Worm (Caenorhabditis elegans) whole organism, L4 larva: Measurements from ENCODE around the gene Y53C12A.8.

Experiments used
- F26F4.8 ChIP-seq: fragments of 200-800 bp; sonication (Bioruptor generic); conservative IDR thresholded peaks from 2 replicates; pipeline ENCODE4 v1.3.6; 2022; ENCODE audit warnings: missing genetic modification characterization, missing compliant biosample characterization
- F44E2.7 ChIP-seq: fragments of 200-800 bp; sonication (Bioruptor generic); IDR thresholded peaks from 2 replicates; pipeline ENCODE4 v2.1.2; 2022; ENCODE audit warnings: missing genetic modification characterization, missing compliant biosample characterization
- F49E8.2 ChIP-seq: sonication (generic microtip); optimal IDR thresholded peaks from 2 replicates; lab custom pipeline; 2016; ENCODE audit warnings: missing compliant biosample characterization, mild to moderate bottlenecking, missing genetic modification characterization, borderline replicate concordance
- T20F7.1 ChIP-seq: fragments of 200-800 bp; sonication (Bioruptor generic); optimal IDR thresholded peaks from 2 replicates; lab custom pipeline; 2018; ENCODE audit warnings: mild to moderate bottlenecking, missing genetic modification characterization, missing compliant biosample characterization
- Y105C5A.15 ChIP-seq: fragments of 200-800 bp; sonication (Bioruptor generic); IDR thresholded peaks from 2 replicates; pipeline ENCODE4 v1.3.6; 2022; ENCODE audit warnings: missing genetic modification characterization, missing compliant biosample characterization
- Y48G9A.11 ChIP-seq: fragments of 200-800 bp; sonication (Bioruptor generic); IDR thresholded peaks from 2 replicates; pipeline ENCODE4 v1.3.6; 2022; ENCODE audit warnings: missing genetic modification reagents, missing genetic modification characterization, missing compliant biosample characterization
- Y5F2A.4 ChIP-seq: fragments of 200-800 bp; sonication (Bioruptor generic); optimal IDR thresholded peaks from 2 replicates; lab custom pipeline; 2018; ENCODE audit warnings: mild to moderate bottlenecking, missing genetic modification characterization, missing compliant biosample characterization
- ZK337.2 ChIP-seq: fragments of 200-800 bp; sonication (Bioruptor generic); IDR thresholded peaks from 2 replicates; pipeline ENCODE4 v1.3.6; 2022; ENCODE audit warnings: missing genetic modification reagents, missing genetic modification characterization, missing compliant biosample characterization
- ama-1 ChIP-seq: fragments of 150-350 bp; optimal IDR thresholded peaks from 2 replicates; lab custom pipeline; 2014; ENCODE audit warnings: inconsistent platforms, mixed read lengths
- arid-1 ChIP-seq: fragments of 200-800 bp; sonication (Bioruptor generic); conservative IDR thresholded peaks from 2 replicates; pipeline ENCODE4 v1.3.6; 2022; ENCODE audit warnings: missing genetic modification reagents, missing genetic modification characterization, missing compliant biosample characterization
- attf-4 ChIP-seq: sonication (generic microtip); optimal IDR thresholded peaks from 3 replicates; lab custom pipeline; 2017; ENCODE audit warnings: missing biosample characterization, missing genetic modification characterization
- ceh-32 ChIP-seq: sonication (generic microtip); optimal IDR thresholded peaks from 2 replicates; lab custom pipeline; 2016; ENCODE audit warnings: mild to moderate bottlenecking, missing genetic modification characterization, missing compliant biosample characterization; ENCODE audit not compliant: poor library complexity
- ceh-62 ChIP-seq: sonication (generic microtip); optimal IDR thresholded peaks from 2 replicates; lab custom pipeline; 2017; ENCODE audit warnings: missing biosample characterization, missing genetic modification characterization
- ceh-82 ChIP-seq: sonication (generic microtip); optimal IDR thresholded peaks from 2 replicates; lab custom pipeline; 2017; ENCODE audit warnings: missing biosample characterization, missing genetic modification characterization
- ces-1 ChIP-seq: fragments of 150-350 bp; sonication (generic microtip); optimal IDR thresholded peaks from 4 replicates; lab custom pipeline; 2014; ENCODE audit warnings: missing biosample characterization, missing genetic modification reagents, missing genetic modification characterization
- cey-2 ChIP-seq: sonication (generic microtip); optimal IDR thresholded peaks from 3 replicates; lab custom pipeline; 2017; ENCODE audit warnings: missing genetic modification characterization, mild to moderate bottlenecking, missing compliant biosample characterization, antibody characterized with exemption, borderline replicate concordance; ENCODE audit not compliant: insufficient read depth
- daf-8 ChIP-seq: fragments of 200-800 bp; sonication (Bioruptor generic); IDR thresholded peaks from 2 replicates; pipeline ENCODE4 v1.3.6; 2022; ENCODE audit warnings: missing genetic modification characterization, missing compliant biosample characterization
- dmd-9 ChIP-seq: fragments of 200-800 bp; sonication (Bioruptor generic); IDR thresholded peaks from 2 replicates; pipeline ENCODE4 v1.3.6; 2022; ENCODE audit warnings: missing genetic modification reagents, missing genetic modification characterization, missing compliant biosample characterization
- duxl-1 ChIP-seq: sonication (generic microtip); optimal IDR thresholded peaks from 2 replicates; lab custom pipeline; 2016; ENCODE audit warnings: mild to moderate bottlenecking, missing genetic modification characterization, moderate library complexity, missing compliant biosample characterization; ENCODE audit not compliant: poor library complexity
- dve-1 ChIP-seq: sonication (generic microtip); optimal IDR thresholded peaks from 2 replicates; lab custom pipeline; 2017; ENCODE audit warnings: antibody characterized with exemption, mild to moderate bottlenecking, missing genetic modification characterization, missing compliant biosample characterization; ENCODE audit not compliant: insufficient read depth
- fkh-10 ChIP-seq: fragments of 150-350 bp; optimal IDR thresholded peaks from 2 replicates; lab custom pipeline; 2014; ENCODE audit warnings: missing biosample characterization, missing genetic modification reagents, missing genetic modification characterization
- fos-1 ChIP-seq: fragments of 150-350 bp; optimal IDR thresholded peaks from 2 replicates; lab custom pipeline; 2014; ENCODE audit warnings: missing biosample characterization, missing genetic modification characterization
- hif-1 ChIP-seq, 2 experiments: sonication (generic microtip); optimal IDR thresholded peaks; 2 replicates each; lab custom pipeline; 2016 to 2017; ENCODE audit warnings: missing compliant biosample characterization in 2 of 2, missing genetic modification characterization in 2 of 2, missing genetic modification reagents in 2 of 2, missing genotype in 2 of 2, mild to moderate bottlenecking in 1 of 2
- hlh-11 ChIP-seq: fragments of 200-800 bp; sonication (Bioruptor generic); optimal IDR thresholded peaks from 2 replicates; lab custom pipeline; 2018; ENCODE audit warnings: mild to moderate bottlenecking, missing genetic modification characterization, missing compliant biosample characterization
- hmg-1.1 ChIP-seq: fragments of 200-800 bp; sonication (Bioruptor generic); IDR thresholded peaks from 2 replicates; pipeline ENCODE4 v1.3.6; 2022; ENCODE audit warnings: missing genetic modification reagents, missing genetic modification characterization, missing compliant biosample characterization
- jun-1 ChIP-seq: fragments of 150-350 bp; optimal IDR thresholded peaks from 2 replicates; lab custom pipeline; 2014; ENCODE audit warnings: missing biosample characterization, missing genetic modification reagents, missing genetic modification characterization
- lim-7 ChIP-seq: fragments of 200-800 bp; sonication (Bioruptor generic); IDR thresholded peaks from 2 replicates; pipeline ENCODE4 v1.3.6; 2022; ENCODE audit warnings: missing genetic modification characterization, missing compliant biosample characterization
- lin-15B ChIP-seq: fragments of 150-350 bp; sonication (generic microtip); optimal IDR thresholded peaks from 3 replicates; lab custom pipeline; 2014; ENCODE audit warnings: missing biosample characterization, missing genetic modification characterization
- lin-29 ChIP-seq: fragments of 200-800 bp; sonication (Bioruptor generic); IDR thresholded peaks from 2 replicates; pipeline ENCODE4 v1.3.6; 2022; ENCODE audit warnings: missing genetic modification reagents, missing genetic modification characterization, missing compliant biosample characterization
- lin-39 ChIP-seq: fragments of 150-350 bp; optimal IDR thresholded peaks from 2 replicates; lab custom pipeline; 2014; ENCODE audit warnings: missing biosample characterization, missing genetic modification reagents, missing genetic modification characterization
- lir-3 ChIP-seq: sonication (generic microtip); optimal IDR thresholded peaks from 2 replicates; lab custom pipeline; 2016; ENCODE audit warnings: mild to moderate bottlenecking, missing genetic modification characterization, missing compliant biosample characterization
- madf-5 ChIP-seq, 2 experiments: fragments of 200-800 bp; sonication (Bioruptor generic); IDR thresholded peaks; 2 replicates each; pipeline ENCODE4 v1.3.6; 2022; ENCODE audit warnings: missing compliant biosample characterization in 2 of 2, missing genetic modification characterization in 2 of 2
- madf-9 ChIP-seq: fragments of 200-800 bp; sonication (Bioruptor generic); conservative IDR thresholded peaks from 2 replicates; pipeline ENCODE4 v1.3.6; 2022; ENCODE audit warnings: missing genetic modification reagents, missing genetic modification characterization, missing compliant biosample characterization
- mdl-1 ChIP-seq, 2 experiments: fragments of 150-350 bp in 1 of 2; sonication (generic microtip) in 1 of 2; optimal IDR thresholded peaks; 2 replicates each; lab custom pipeline; 2014 to 2017; ENCODE audit warnings: missing biosample characterization in 2 of 2, missing genetic modification characterization in 2 of 2
- mdt-29 ChIP-seq: fragments of 200-800 bp; sonication (Bioruptor generic); IDR thresholded peaks from 2 replicates; pipeline ENCODE4 v1.3.6; 2022; ENCODE audit warnings: missing genetic modification reagents, missing genetic modification characterization, missing compliant biosample characterization
- mep-1 ChIP-seq: fragments of 150-350 bp; sonication (generic microtip); optimal IDR thresholded peaks from 3 replicates; lab custom pipeline; 2014; ENCODE audit warnings: missing biosample characterization, missing genetic modification characterization
- nhr-102 ChIP-seq: sonication (generic microtip); optimal IDR thresholded peaks from 2 replicates; lab custom pipeline; 2016; ENCODE audit warnings: mild to moderate bottlenecking, missing genetic modification characterization, moderate library complexity, missing compliant biosample characterization
- nhr-25 ChIP-seq: sonication (generic microtip); optimal IDR thresholded peaks from 2 replicates; lab custom pipeline; 2017; ENCODE audit warnings: missing genetic modification characterization, mild to moderate bottlenecking, missing compliant biosample characterization, antibody characterized with exemption, moderate library complexity, borderline replicate concordance; ENCODE audit not compliant: insufficient read depth
- nhr-28 ChIP-seq: fragments of 150-350 bp; optimal IDR thresholded peaks from 2 replicates; lab custom pipeline; 2014; ENCODE audit warnings: missing biosample characterization, missing genetic modification characterization
- nhr-41 ChIP-seq: fragments of 200-800 bp; sonication (Bioruptor generic); IDR thresholded peaks from 2 replicates; pipeline ENCODE4 v1.3.6; 2022; ENCODE audit warnings: missing genetic modification reagents, missing genetic modification characterization, missing compliant biosample characterization
- nhr-42 ChIP-seq: fragments of 200-800 bp; sonication (Bioruptor generic); IDR thresholded peaks from 2 replicates; pipeline ENCODE4 v1.3.6; 2022; ENCODE audit warnings: missing genetic modification characterization, missing compliant biosample characterization
- nhr-76 ChIP-seq: fragments of 150-350 bp; optimal IDR thresholded peaks from 2 replicates; lab custom pipeline; 2014; ENCODE audit warnings: missing biosample characterization, missing genetic modification characterization
- nhr-77 ChIP-seq: fragments of 150-350 bp; optimal IDR thresholded peaks from 2 replicates; lab custom pipeline; 2014; ENCODE audit warnings: missing biosample characterization, missing genetic modification characterization
- snpc-1.2 ChIP-seq: fragments of 200-800 bp; sonication (Bioruptor generic); IDR thresholded peaks from 2 replicates; pipeline ENCODE4 v1.3.6; 2022; ENCODE audit warnings: missing genetic modification reagents, missing genetic modification characterization, missing compliant biosample characterization
- snpc-4 ChIP-seq: fragments of 150-350 bp; optimal IDR thresholded peaks from 2 replicates; lab custom pipeline; 2014; ENCODE audit warnings: missing biosample characterization, missing genetic modification characterization
- unc-62 ChIP-seq, 3 experiments: fragments of 150-350 bp in 1 of 3; sonication (generic microtip); optimal IDR thresholded peaks in 2 of 3; peaks in 1 of 3; 1 replicate in 1 of 3; 2 replicates in 2 of 3; lab custom pipeline; 2014 to 2017; ENCODE audit warnings: missing biosample characterization in 3 of 3, missing genetic modification characterization in 3 of 3, missing genetic modification reagents in 3 of 3, missing genotype in 1 of 3
- zag-1 ChIP-seq: fragments of 150-350 bp; optimal IDR thresholded peaks from 2 replicates; lab custom pipeline; 2014; ENCODE audit warnings: missing biosample characterization, missing genetic modification characterization
- zfp-3 ChIP-seq: fragments of 200-800 bp; sonication (Bioruptor generic); conservative IDR thresholded peaks from 2 replicates; pipeline ENCODE4 v1.3.6; 2022; ENCODE audit warnings: missing genetic modification reagents, missing genetic modification characterization, missing compliant biosample characterization
- zip-2 ChIP-seq: fragments of 150-350 bp; optimal IDR thresholded peaks from 2 replicates; lab custom pipeline; 2014; ENCODE audit warnings: missing biosample characterization, missing genetic modification characterization
- ztf-7 ChIP-seq: fragments of 150-350 bp; optimal IDR thresholded peaks from 2 replicates; lab custom pipeline; 2014; ENCODE audit warnings: missing biosample characterization, missing genetic modification characterization

Gene Y53C12A.8

DNA sequence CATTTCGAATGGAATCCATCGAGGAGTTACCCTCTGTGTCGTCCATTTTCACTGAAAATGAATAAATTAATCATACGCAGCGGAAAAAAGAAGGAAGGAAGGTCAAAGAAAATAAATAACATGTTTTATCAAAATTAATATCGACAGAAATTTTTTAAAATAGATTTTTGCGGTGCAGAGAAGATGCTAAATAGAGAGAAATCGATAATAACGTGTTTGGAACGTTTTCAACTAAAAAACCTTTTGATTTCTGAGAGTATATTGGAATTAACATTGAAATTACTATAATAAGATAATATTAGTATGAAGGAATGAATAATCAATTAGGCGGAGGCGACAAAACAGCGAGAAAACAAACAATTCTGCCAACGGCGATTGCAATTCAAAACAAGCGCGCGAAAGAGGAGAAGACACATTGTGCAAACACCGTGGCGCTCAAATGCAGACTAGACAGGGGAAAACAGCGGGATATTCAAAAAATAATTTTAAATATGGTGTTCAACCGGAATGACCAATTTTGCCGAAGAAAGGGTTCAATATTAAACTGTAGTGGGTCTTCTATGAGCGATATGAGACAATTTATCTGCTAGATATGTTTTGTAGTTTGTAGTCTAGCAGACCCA, 16.3 kb upstream of the Y53C12A.8 start, which contains the start of gene wee-1.3 (continued):
- TF ChIP-seq nhr-41 (GFP tag; lab: Robert Waterston, UW): no peak
- no peak for TF ChIP-seq ces-1 (GFP tag; lab: Kevin White, UChicago)
- TF ChIP-seq nhr-76 (tag; lab: Kevin White, UChicago): no peak
- no peak for TF ChIP-seq lir-3 (tag; lab: Kevin White, UChicago)
- no peak for TF ChIP-seq Y105C5A.15
- TF ChIP-seq mep-1: peak; percentile 71
- TF ChIP-seq ZK337.2 (GFP tag; lab: Robert Waterston, UW): no peak
- TF ChIP-seq hif-1 (tag; optimal IDR thresholded peaks at IDR 0.05; lab: Kevin White, UChicago): peak in 1 of 2 experiments; percentile 29
- peak; percentile 8 for TF ChIP-seq nhr-102 (tag; lab: Kevin White, UChicago)
- TF ChIP-seq zip-2 (tag; lab: Kevin White, UChicago): no peak
- peak; percentile 34 for TF ChIP-seq nhr-25 (tag; lab: Kevin White, UChicago)
- no peak for TF ChIP-seq ztf-7 (tag; lab: Kevin White, UChicago)
- TF ChIP-seq F49E8.2 (tag; lab: Kevin White, UChicago): no peak
- TF ChIP-seq madf-9 (GFP tag; lab: Robert Waterston, UW): no peak
- no peak for TF ChIP-seq cey-2 (tag; lab: Kevin White, UChicago)
- TF ChIP-seq Y5F2A.4: no peak
- peak; percentile 57 for TF ChIP-seq hlh-11 (tag; lab: Kevin White, UChicago)
- TF ChIP-seq mdl-1 (tag; optimal IDR thresholded peaks at IDR 0.05; lab: Kevin White, UChicago): peak in 1 of 2 experiments; percentile 40
- TF ChIP-seq daf-8 (GFP tag; lab: Robert Waterston, UW): no peak
- 0 out of 2 replicates have a peak, but pooled peaks have one; percentile 18 for TF ChIP-seq arid-1 (GFP tag; lab: Robert Waterston, UW)
- no peak for TF ChIP-seq madf-5 (GFP tag; IDR thresholded peaks at IDR 0.05; lab: Robert Waterston, UW)
- TF ChIP-seq duxl-1 (tag; lab: Kevin White, UChicago): no peak
- TF ChIP-seq Y48G9A.11 (GFP tag; lab: Robert Waterston, UW): peak; percentile 22; the same call in 1 of the 2 replicates
- TF ChIP-seq hmg-1.1 (GFP tag; lab: Robert Waterston, UW): peak; percentile 69
- TF ChIP-seq lin-15B (tag; lab: Kevin White, UChicago): no peak
- TF ChIP-seq dmd-9 (GFP tag; lab: Robert Waterston, UW): no peak
- TF ChIP-seq ama-1 (lab: Kevin White, UChicago): no peak
- TF ChIP-seq F44E2.7: no peak
- TF ChIP-seq F26F4.8 (GFP tag; lab: Robert Waterston, UW): no peak
- TF ChIP-seq ceh-32: no peak
- no peak for TF ChIP-seq jun-1
- no peak for TF ChIP-seq zfp-3
- no peak for TF ChIP-seq fos-1 (tag; lab: Kevin White, UChicago)
- no peak for TF ChIP-seq ceh-62 (tag; lab: Kevin White, UChicago)
- no peak for TF ChIP-seq snpc-1.2 (GFP tag; lab: Robert Waterston, UW)
- peak; percentile 30 for TF ChIP-seq fkh-10 (GFP tag; lab: Kevin White, UChicago)
- no peak for TF ChIP-seq lim-7 (GFP tag; lab: Robert Waterston, UW)
- no peak for TF ChIP-seq ceh-82 (tag; lab: Kevin White, UChicago)
- TF ChIP-seq snpc-4: no peak
- peak; percentile 63 for TF ChIP-seq nhr-77
- TF ChIP-seq zag-1 (tag; lab: Kevin White, UChicago): no peak
- TF ChIP-seq lin-29 (GFP tag; lab: Robert Waterston, UW): no peak
- no peak for TF ChIP-seq mdt-29 (GFP tag; lab: Robert Waterston, UW)
- no peak for TF ChIP-seq lin-39 (tag; lab: Kevin White, UChicago)
- TF ChIP-seq nhr-42 (GFP tag; lab: Robert Waterston, UW): no peak
- no peak for TF ChIP-seq attf-4
- peak; percentile 60 for TF ChIP-seq nhr-28 (tag; lab: Kevin White, UChicago)
- TF ChIP-seq dve-1: peak; percentile 72
- TF ChIP-seq unc-62 (GFP tag; optimal IDR thresholded peaks at IDR 0.05 in 1 of 2; lab: Kevin White, UChicago): peak in 1 of 2 experiments; percentile 33
- no peak for TF ChIP-seq unc-62 (tag; optimal IDR thresholded peaks at IDR 0.05; lab: Kevin White, UChicago)
- peak; percentile 84 for TF ChIP-seq T20F7.1 (GFP tag; lab: Kevin White, UChicago)
